Worm (Caenorhabditis elegans): ENCODE results near the gene C55A6.3.

DNA sequence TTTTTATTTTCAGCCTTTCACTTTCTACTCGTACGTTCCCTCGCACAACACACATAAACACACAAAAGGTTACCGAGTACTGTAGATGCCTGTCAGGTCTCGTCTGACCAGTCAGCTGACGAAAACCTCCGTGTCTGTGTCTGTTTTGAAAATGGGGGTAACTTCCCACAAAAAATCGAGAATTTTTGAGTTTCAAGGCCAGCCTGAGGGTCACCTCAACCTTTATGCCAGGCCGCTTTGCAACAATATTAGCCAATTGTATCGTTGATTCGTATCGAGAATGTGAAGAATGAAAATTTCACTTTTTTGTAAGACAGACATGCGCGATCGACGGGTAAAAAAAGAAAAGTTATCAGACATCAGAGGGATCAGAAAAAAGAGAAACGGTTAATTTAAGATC is 17.8 kb upstream of the C55A6.3 start:
- TF ChIP-seq nhr-12 (tag; optimal IDR thresholded peaks at IDR 0.05) (no peak), ces-1 (GFP tag; optimal IDR thresholded peaks at IDR 0.05) (no peak), elt-1 (tag; optimal IDR thresholded peaks at IDR 0.05; ENCODE audit: borderline replicate concordance, insufficient read depth) (no peak), ztf-11 (tag; optimal IDR thresholded peaks at IDR 0.05) (no peak), mab-5 (tag; optimal IDR thresholded peaks at IDR 0.05) (no peak), nhr-76 (tag; optimal IDR thresholded peaks at IDR 0.05) (no peak), pha-4 (tag; optimal IDR thresholded peaks at IDR 0.05) (no peak)

Measured in whole organism, mixed stage, embryonic.